Worm (Caenorhabditis elegans) whole organism, L3 larva: ENCODE measurements around the gene unc-96.
A peak's percentile ranks its signal among the peaks of the same experiment; 100 is the strongest.

Source experiments
- R02D3.7 ChIP-seq: fragments of 150-350 bp; optimal IDR thresholded peaks from 2 replicates; lab custom pipeline; 2014; ENCODE audit warnings: missing biosample characterization, missing genetic modification characterization
- ZK546.5 ChIP-seq: sonication (generic microtip); optimal IDR thresholded peaks from 2 replicates; lab custom pipeline; 2017; ENCODE audit warnings: missing biosample characterization, missing genetic modification characterization
- aly-2 ChIP-seq: fragments of 150-350 bp; optimal IDR thresholded peaks from 2 replicates; lab custom pipeline; 2014; ENCODE audit warnings: missing biosample characterization, missing genetic modification characterization
- ama-1 ChIP-seq: fragments of 150-350 bp; optimal IDR thresholded peaks from 2 replicates; lab custom pipeline; 2018
- ceh-16 ChIP-seq: sonication (generic microtip); optimal IDR thresholded peaks from 2 replicates; lab custom pipeline; 2017; ENCODE audit warnings: missing biosample characterization, missing genetic modification characterization
- ceh-28 ChIP-seq: fragments of 150-350 bp; optimal IDR thresholded peaks from 2 replicates; lab custom pipeline; 2014; ENCODE audit warnings: missing biosample characterization, missing genetic modification reagents, missing genetic modification characterization
- ceh-82 ChIP-seq: fragments of 150-350 bp; optimal IDR thresholded peaks from 2 replicates; lab custom pipeline; 2014; ENCODE audit warnings: missing biosample characterization, missing genetic modification characterization
- ceh-9 ChIP-seq: sonication (generic microtip); optimal IDR thresholded peaks from 2 replicates; lab custom pipeline; 2018; ENCODE audit warnings: missing biosample characterization, missing genetic modification characterization
- daf-12 ChIP-seq: fragments of 150-350 bp; optimal IDR thresholded peaks from 2 replicates; lab custom pipeline; 2014; ENCODE audit warnings: missing biosample characterization, missing genetic modification reagents, missing genetic modification characterization
- egl-27 ChIP-seq: sonication (generic microtip); optimal IDR thresholded peaks from 4 replicates; lab custom pipeline; 2017; ENCODE audit warnings: missing biosample characterization, missing genetic modification reagents, missing genetic modification characterization
- egl-5 ChIP-seq: fragments of 150-350 bp; optimal IDR thresholded peaks from 2 replicates; lab custom pipeline; 2017; ENCODE audit warnings: missing biosample characterization, missing genetic modification reagents, missing genetic modification characterization, inconsistent platforms
- elt-1 ChIP-seq: fragments of 150-350 bp; optimal IDR thresholded peaks from 2 replicates; lab custom pipeline; 2014; ENCODE audit warnings: missing biosample characterization, missing genetic modification characterization
- elt-2 ChIP-seq: sonication (generic microtip); optimal IDR thresholded peaks from 2 replicates; lab custom pipeline; 2016; ENCODE audit warnings: missing genetic modification reagents, mild to moderate bottlenecking, missing genetic modification characterization, missing compliant biosample characterization
- elt-3 ChIP-seq, 3 experiments: fragments of 150-350 bp in 1 of 3; sonication (generic microtip) in 2 of 3; optimal IDR thresholded peaks; 2 replicates in 2 of 3; 4 replicates in 1 of 3; lab custom pipeline; 2014 to 2017; ENCODE audit warnings: missing biosample characterization in 3 of 3, missing genetic modification characterization in 3 of 3
- eor-1 ChIP-seq, 2 experiments: fragments of 150-350 bp; optimal IDR thresholded peaks; 2 replicates each; lab custom pipeline; 2014 to 2018; ENCODE audit warnings: missing biosample characterization in 2 of 2, missing genetic modification characterization in 2 of 2
- fkh-10 ChIP-seq: sonication (generic microtip); optimal IDR thresholded peaks from 2 replicates; lab custom pipeline; 2017; ENCODE audit warnings: missing biosample characterization, missing genetic modification reagents, missing genetic modification characterization
- fkh-2 ChIP-seq: fragments of 150-350 bp; optimal IDR thresholded peaks from 2 replicates; lab custom pipeline; 2014; ENCODE audit warnings: missing biosample characterization, missing genetic modification reagents, missing genetic modification characterization
- fos-1 ChIP-seq: fragments of 150-350 bp; optimal IDR thresholded peaks from 2 replicates; lab custom pipeline; 2014; ENCODE audit warnings: missing biosample characterization, missing genetic modification characterization
- hmg-11 ChIP-seq: sonication (generic microtip); optimal IDR thresholded peaks from 2 replicates; lab custom pipeline; 2016; ENCODE audit warnings: missing genetic modification characterization, missing compliant biosample characterization
- jun-1 ChIP-seq: fragments of 150-350 bp; optimal IDR thresholded peaks from 2 replicates; lab custom pipeline; 2014; ENCODE audit warnings: missing biosample characterization, missing genetic modification reagents, missing genetic modification characterization
- lin-15B ChIP-seq: fragments of 150-350 bp; optimal IDR thresholded peaks from 2 replicates; lab custom pipeline; 2014; ENCODE audit warnings: missing biosample characterization, missing genetic modification characterization
- lin-39 ChIP-seq: fragments of 150-350 bp; optimal IDR thresholded peaks from 2 replicates; lab custom pipeline; 2018; ENCODE audit warnings: missing biosample characterization, missing genetic modification reagents, missing genetic modification characterization
- lsy-12 ChIP-seq: sonication (generic microtip); optimal IDR thresholded peaks from 2 replicates; lab custom pipeline; 2016; ENCODE audit warnings: mild to moderate bottlenecking, missing genetic modification characterization, missing compliant biosample characterization
- mdl-1 ChIP-seq: fragments of 150-350 bp; optimal IDR thresholded peaks from 2 replicates; lab custom pipeline; 2014; ENCODE audit warnings: missing biosample characterization, missing genetic modification characterization
- mml-1 ChIP-seq: fragments of 150-350 bp; sonication (generic microtip); optimal IDR thresholded peaks from 3 replicates; lab custom pipeline; 2014; ENCODE audit warnings: missing biosample characterization, missing genetic modification characterization
- nfya-1 ChIP-seq: sonication (generic microtip); optimal IDR thresholded peaks from 2 replicates; lab custom pipeline; 2017; ENCODE audit warnings: missing genetic modification characterization, mild to moderate bottlenecking, missing compliant biosample characterization, antibody characterized with exemption, moderate library complexity; ENCODE audit not compliant: insufficient read depth
- nhr-11 ChIP-seq: fragments of 150-350 bp; optimal IDR thresholded peaks from 2 replicates; lab custom pipeline; 2014; ENCODE audit warnings: missing biosample characterization, missing genetic modification characterization
- nhr-12 ChIP-seq: fragments of 150-350 bp; optimal IDR thresholded peaks from 2 replicates; lab custom pipeline; 2014; ENCODE audit warnings: missing biosample characterization, missing genetic modification characterization
- nhr-23 ChIP-seq: fragments of 150-350 bp; optimal IDR thresholded peaks from 2 replicates; lab custom pipeline; 2014; ENCODE audit warnings: missing biosample characterization, missing genetic modification reagents, missing genetic modification characterization
- nhr-237 ChIP-seq: fragments of 150-350 bp; optimal IDR thresholded peaks from 2 replicates; lab custom pipeline; 2014; ENCODE audit warnings: missing biosample characterization, missing genetic modification characterization
- nhr-25 ChIP-seq: sonication (generic microtip); optimal IDR thresholded peaks from 2 replicates; lab custom pipeline; 2017; ENCODE audit warnings: missing biosample characterization, missing genetic modification characterization
- nhr-28 ChIP-seq: fragments of 150-350 bp; optimal IDR thresholded peaks from 2 replicates; lab custom pipeline; 2014; ENCODE audit warnings: missing biosample characterization, missing genetic modification characterization
- nhr-43 ChIP-seq: sonication (generic microtip); optimal IDR thresholded peaks from 2 replicates; lab custom pipeline; 2016; ENCODE audit warnings: mild to moderate bottlenecking, missing genetic modification characterization, missing compliant biosample characterization; ENCODE audit not compliant: poor library complexity, severe bottlenecking
- nhr-67 ChIP-seq: fragments of 150-350 bp; optimal IDR thresholded peaks from 2 replicates; lab custom pipeline; 2014; ENCODE audit warnings: missing biosample characterization, missing genetic modification characterization
- nhr-76 ChIP-seq: fragments of 150-350 bp; sonication (generic microtip); optimal IDR thresholded peaks from 5 replicates; lab custom pipeline; 2014; ENCODE audit warnings: missing biosample characterization, missing genetic modification characterization
- nhr-77 ChIP-seq: fragments of 150-350 bp; optimal IDR thresholded peaks from 2 replicates; lab custom pipeline; 2014; ENCODE audit warnings: missing biosample characterization, missing genetic modification characterization
- pha-4 ChIP-seq: fragments of 150-350 bp; optimal IDR thresholded peaks from 2 replicates; lab custom pipeline; 2014; ENCODE audit warnings: missing biosample characterization, missing genetic modification reagents, missing genetic modification characterization
- pqm-1 ChIP-seq: fragments of 150-350 bp; optimal IDR thresholded peaks from 2 replicates; lab custom pipeline; 2017; ENCODE audit warnings: missing biosample characterization, missing genetic modification characterization, inconsistent platforms
- sea-2 ChIP-seq: fragments of 150-350 bp; sonication (generic microtip); optimal IDR thresholded peaks from 4 replicates; lab custom pipeline; 2014; ENCODE audit warnings: missing biosample characterization, missing genetic modification reagents, missing genetic modification characterization
- snpc-4 ChIP-seq: fragments of 150-350 bp; optimal IDR thresholded peaks from 2 replicates; lab custom pipeline; 2014; ENCODE audit warnings: missing biosample characterization, missing genetic modification characterization
- tbx-2 ChIP-seq: sonication (generic microtip); optimal IDR thresholded peaks from 2 replicates; lab custom pipeline; 2016; ENCODE audit warnings: mild to moderate bottlenecking, missing genetic modification characterization, missing compliant biosample characterization
- unc-39 ChIP-seq: sonication (generic microtip); optimal IDR thresholded peaks from 4 replicates; lab custom pipeline; 2017; ENCODE audit warnings: missing biosample characterization, missing genetic modification characterization
- unc-62 ChIP-seq: fragments of 150-350 bp; sonication (generic microtip); optimal IDR thresholded peaks from 4 replicates; lab custom pipeline; 2014; ENCODE audit warnings: missing biosample characterization, missing genetic modification reagents, missing genetic modification characterization
- zag-1 ChIP-seq: fragments of 150-350 bp; optimal IDR thresholded peaks from 2 replicates; lab custom pipeline; 2014; ENCODE audit warnings: missing biosample characterization, missing genetic modification characterization
- ztf-11 ChIP-seq: fragments of 150-350 bp; optimal IDR thresholded peaks from 2 replicates; lab custom pipeline; 2014; ENCODE audit warnings: missing biosample characterization, missing genetic modification characterization
- ztf-4 ChIP-seq: fragments of 150-350 bp; optimal IDR thresholded peaks from 2 replicates; lab custom pipeline; 2014; ENCODE audit warnings: missing biosample characterization, missing genetic modification characterization

The unc-96 gene

DNA sequence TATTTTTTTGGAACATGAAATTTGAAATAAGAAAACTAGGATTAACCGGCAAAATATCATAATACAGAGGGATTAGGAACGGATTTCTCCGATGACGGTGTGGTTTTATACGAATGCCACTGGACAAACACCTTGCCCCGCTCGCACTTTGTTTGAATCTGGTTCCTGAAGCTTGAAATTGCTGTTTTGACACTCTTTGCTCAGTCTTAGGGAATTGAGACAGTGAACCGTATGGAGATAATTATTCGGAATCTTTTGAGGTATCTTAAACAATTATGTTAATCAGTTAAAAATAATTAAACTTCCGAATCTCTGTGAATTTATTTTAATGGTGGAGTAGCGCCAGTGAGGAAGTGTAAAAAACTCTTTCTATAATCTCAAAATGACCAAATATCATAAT is 21.6 kb downstream of the unc-96 start, which contains the start of gene F13C5.3:
TSS of gene F13C5.3 (minus strand) at position 101 of the 400 bp plus-strand sequence.
- TF ChIP-seq ceh-16 (tag; lab: Kevin White, UChicago): no peak
- no peak for TF ChIP-seq daf-12 (tag; lab: Kevin White, UChicago)
- no peak for TF ChIP-seq egl-27 (tag; lab: Kevin White, UChicago)
- no peak for TF ChIP-seq fkh-2
- no peak for TF ChIP-seq nhr-12 (tag; lab: Kevin White, UChicago)
- TF ChIP-seq nhr-77 (tag; lab: Kevin White, UChicago): no peak
- no peak for TF ChIP-seq unc-62 (GFP tag; lab: Kevin White, UChicago)
- TF ChIP-seq nhr-67 (tag; lab: Kevin White, UChicago): no peak
- no peak for TF ChIP-seq nhr-25
- TF ChIP-seq nhr-237: no peak
- TF ChIP-seq lin-15B (tag; lab: Kevin White, UChicago): no peak
- TF ChIP-seq nhr-11 (tag; lab: Kevin White, UChicago): no peak
- TF ChIP-seq eor-1 (tag; optimal IDR thresholded peaks at IDR 0.05; lab: Kevin White, UChicago): no peak
- no peak for TF ChIP-seq lsy-12 (tag; lab: Kevin White, UChicago)
- no peak for TF ChIP-seq unc-39
- no peak for TF ChIP-seq sea-2 (GFP tag; lab: Kevin White, UChicago)
- no peak for TF ChIP-seq nhr-43
- no peak for TF ChIP-seq nhr-28
- no peak for TF ChIP-seq nhr-23

DNA sequence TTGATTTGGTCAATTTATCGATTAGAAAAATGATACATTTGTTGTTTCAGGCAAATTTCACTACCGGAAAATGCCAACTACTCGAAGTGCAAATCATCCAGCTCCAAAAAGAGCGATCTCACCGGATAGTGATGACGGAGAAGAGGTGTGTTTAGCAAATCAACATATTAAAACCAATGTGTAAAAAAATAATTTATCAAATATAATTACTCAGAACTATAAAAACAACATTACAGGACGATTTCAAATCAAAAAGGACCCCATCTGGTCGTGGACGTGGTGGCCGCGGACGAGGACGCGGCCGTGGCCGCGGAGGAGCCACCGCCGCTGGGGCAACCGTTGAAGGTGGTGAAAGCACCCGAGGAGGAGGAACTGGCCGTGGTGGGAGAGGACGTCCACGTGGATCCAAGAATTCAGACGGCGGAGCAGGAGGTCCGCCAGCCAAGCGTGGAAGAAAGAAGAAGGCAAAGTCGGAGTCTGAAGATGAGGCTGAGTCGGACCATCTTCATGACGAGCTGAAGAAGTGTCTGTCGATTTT is 27.1 kb downstream of the unc-96 start, which contains the start of gene F13C5.2:
TSS of gene F13C5.2 (plus strand) at position 51 of the 538 bp plus-strand sequence.
- TF ChIP-seq nhr-237 (no peak), lsy-12 (tag; lab: Kevin White, UChicago) (no peak), nhr-67 (tag; lab: Kevin White, UChicago) (no peak), ceh-9 (tag; lab: Kevin White, UChicago) (no peak), egl-5 (tag; lab: Kevin White, UChicago) (no peak), ceh-16 (tag; lab: Kevin White, UChicago) (no peak), egl-27 (tag; lab: Kevin White, UChicago) (no peak), hmg-11 (tag; lab: Kevin White, UChicago) (no peak), ztf-11 (tag; lab: Kevin White, UChicago) (no peak)

DNA sequence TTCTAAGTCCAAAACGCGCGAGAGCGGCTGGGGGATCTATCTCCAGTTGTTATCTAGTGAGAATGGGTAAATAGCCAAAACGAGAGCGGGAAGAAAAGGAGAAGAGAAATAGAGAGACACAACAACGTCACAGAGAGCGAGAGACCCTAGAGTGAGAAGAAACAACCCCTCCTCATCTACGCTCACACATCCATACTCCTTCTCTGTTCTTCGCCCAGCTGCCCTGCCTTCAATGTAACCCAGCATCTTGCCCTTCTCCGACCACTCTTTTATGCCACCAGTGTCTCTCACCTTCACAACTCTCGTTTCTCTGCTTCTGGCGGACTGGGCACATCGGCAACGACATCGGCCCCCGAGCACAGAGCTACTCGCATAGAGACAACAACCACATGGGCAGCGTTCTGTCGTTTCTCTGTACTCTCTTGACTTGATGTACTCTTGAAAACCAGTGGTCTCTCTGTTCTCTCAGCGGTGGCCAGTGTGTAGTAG is 27.8 kb downstream of the unc-96 start:
- TF ChIP-seq unc-62 (GFP tag; lab: Kevin White, UChicago) (peak; percentile 54), eor-1 (tag; optimal IDR thresholded peaks at IDR 0.05; lab: Kevin White, UChicago) (no peak), lsy-12 (tag; lab: Kevin White, UChicago) (no peak), nhr-76 (tag; lab: Kevin White, UChicago) (peak; percentile 27), fos-1 (tag; lab: Kevin White, UChicago) (no peak), jun-1 (tag; lab: Kevin White, UChicago) (peak; percentile 69), pha-4 (tag; lab: Kevin White, UChicago) (peak; percentile 89), ceh-82 (tag; lab: Kevin White, UChicago) (no peak), ceh-28 (tag; lab: Kevin White, UChicago) (peak; percentile 64), fkh-10 (GFP tag; lab: Kevin White, UChicago) (no peak), daf-12 (tag; lab: Kevin White, UChicago) (no peak), ceh-9 (tag; lab: Kevin White, UChicago) (no peak), ZK546.5 (tag; lab: Kevin White, UChicago) (no peak), nhr-23 (peak; percentile 8), snpc-4 (peak; percentile 66), lin-15B (tag; lab: Kevin White, UChicago) (peak; percentile 60), lin-39 (tag; lab: Kevin White, UChicago) (peak; percentile 89), ceh-16 (tag; lab: Kevin White, UChicago) (no peak), unc-39 (no peak), nhr-12 (tag; lab: Kevin White, UChicago) (no peak), egl-27 (tag; lab: Kevin White, UChicago) (peak; percentile 43), nhr-11 (tag; lab: Kevin White, UChicago) (peak; percentile 14), nhr-25 (peak; percentile 36), ztf-4 (no peak), nfya-1 (tag; lab: Kevin White, UChicago) (peak; percentile 88), mml-1 (tag; lab: Kevin White, UChicago) (no peak), aly-2 (no peak), zag-1 (peak; percentile 14), nhr-67 (tag; lab: Kevin White, UChicago) (no peak), mdl-1 (tag; lab: Kevin White, UChicago) (peak; percentile 86), R02D3.7 (tag; lab: Kevin White, UChicago) (peak; percentile 38), elt-2 (tag; lab: Kevin White, UChicago) (peak; percentile 74), egl-5 (tag; lab: Kevin White, UChicago) (peak; percentile 83), hmg-11 (tag; lab: Kevin White, UChicago) (peak; percentile 97), elt-3 (tag; optimal IDR thresholded peaks at IDR 0.05; lab: Kevin White, UChicago) (no peak), pqm-1 (tag; lab: Kevin White, UChicago) (peak; percentile 58), tbx-2 (tag; lab: Kevin White, UChicago) (peak; percentile 72), sea-2 (GFP tag; lab: Kevin White, UChicago) (peak; percentile 41), nhr-237 (no peak), ama-1 (no peak), elt-1 (peak; percentile 25), nhr-77 (tag; lab: Kevin White, UChicago) (no peak)
